Worm (Caenorhabditis elegans) whole organism, L4/young adult: ENCODE data around the gene kqt-3.

Source experiments
- W03F9.2 ChIP-seq: fragments of 150-350 bp; optimal IDR thresholded peaks from 2 replicates; lab custom pipeline; 2014; ENCODE audit warnings: missing biosample characterization, missing genetic modification characterization
- dao-5 ChIP-seq: sonication (generic microtip); optimal IDR thresholded peaks from 2 replicates; lab custom pipeline; 2016; ENCODE audit warnings: missing genotype, missing genetic modification characterization, moderate library complexity, missing compliant biosample characterization
- him-1 ChIP-seq: sonication (generic microtip); optimal IDR thresholded peaks from 2 replicates; lab custom pipeline; 2016; ENCODE audit warnings: missing genotype, missing genetic modification reagents, missing genetic modification characterization, missing compliant biosample characterization

Gene kqt-3

ce11 chrII:13678555-13679119 is 17.4 kb upstream of the kqt-3 start:
- TF ChIP-seq dao-5 (tag; lab: Kevin White, UChicago) (no peak), him-1 (no peak), W03F9.2 (tag; lab: Kevin White, UChicago) (no peak)

ce11 chrII:13679775-13680320 is 16.2 kb upstream of the kqt-3 start:
- TF ChIP-seq him-1 (no peak), W03F9.2 (tag; lab: Kevin White, UChicago) (no peak), dao-5 (tag; lab: Kevin White, UChicago) (no peak)

ce11 chrII:13681063-13681462 is 15.0 kb upstream of the kqt-3 start:
- TF ChIP-seq him-1: no peak
- TF ChIP-seq dao-5 (tag; lab: Kevin White, UChicago): no peak
- no peak for TF ChIP-seq W03F9.2 (tag; lab: Kevin White, UChicago)

- TF ChIP-seq W03F9.2 (tag; lab: Kevin White, UChicago) (no peak), him-1 (no peak), dao-5 (tag; lab: Kevin White, UChicago) (no peak)
These were observed 10.5 kb upstream of the kqt-3 start for ce11 chrII:13685581-13685980.

ce11 chrII:13694712-13695111 is 1.4 kb upstream of the kqt-3 start, which contains the start of gene rpoa-1:
Gene rpoa-1 (minus strand): TSS chrII:13694795.
- TF ChIP-seq dao-5 (tag; lab: Kevin White, UChicago) (no peak), him-1 (no peak), W03F9.2 (tag; lab: Kevin White, UChicago) (no peak)

ce11 chrII:13697691-13698090 is 1.6 kb downstream of the kqt-3 start:
- TF ChIP-seq him-1 (no peak), W03F9.2 (tag; lab: Kevin White, UChicago) (no peak), dao-5 (tag; lab: Kevin White, UChicago) (no peak)

- TF ChIP-seq dao-5 (tag; lab: Kevin White, UChicago): no peak
- no peak for TF ChIP-seq W03F9.2 (tag; lab: Kevin White, UChicago)
- no peak for TF ChIP-seq him-1
These were observed 15.5 kb downstream of the kqt-3 start for ce11 chrII:13711493-13712055.

ce11 chrII:13713239-13713638 is 17.2 kb downstream of the kqt-3 start:
- TF ChIP-seq W03F9.2 (tag; lab: Kevin White, UChicago): no peak
- no peak for TF ChIP-seq him-1
- no peak for TF ChIP-seq dao-5 (tag; lab: Kevin White, UChicago)

- no peak for TF ChIP-seq him-1
- TF ChIP-seq dao-5 (tag; lab: Kevin White, UChicago): no peak
- TF ChIP-seq W03F9.2 (tag; lab: Kevin White, UChicago): no peak
These were observed 19.3 kb downstream of the kqt-3 start for ce11 chrII:13715333-13715732.

- TF ChIP-seq dao-5 (tag; lab: Kevin White, UChicago): no peak
- no peak for TF ChIP-seq him-1
- TF ChIP-seq W03F9.2 (tag; lab: Kevin White, UChicago): no peak
These were observed 19.7 kb downstream of the kqt-3 start, which contains the start of gene zipt-2.3 for ce11 chrII:13715733-13716132. Gene zipt-2.3 (minus strand): TSS chrII:13715879.

- TF ChIP-seq dao-5 (tag; lab: Kevin White, UChicago) (no peak), W03F9.2 (tag; lab: Kevin White, UChicago) (no peak), him-1 (no peak)
These were observed 21.6 kb downstream of the kqt-3 start for ce11 chrII:13717393-13718367.

- no peak for TF ChIP-seq him-1
- TF ChIP-seq dao-5 (tag; lab: Kevin White, UChicago): no peak
- no peak for TF ChIP-seq W03F9.2 (tag; lab: Kevin White, UChicago)
These were observed 24.6 kb downstream of the kqt-3 start for ce11 chrII:13720650-13721049.

ce11 chrII:13721218-13721617 is 25.1 kb downstream of the kqt-3 start, which contains the start of gene sre-46:
Gene sre-46 (minus strand): TSS chrII:13721318.
- TF ChIP-seq W03F9.2 (tag; lab: Kevin White, UChicago) (no peak), dao-5 (tag; lab: Kevin White, UChicago) (no peak), him-1 (no peak)
